Fruit fly (Drosophila melanogaster) Kc167 (cell line): Measurements from ENCODE around the gene TotB.

Experiments used
- Myc ChIP-seq: fragments of >200 bp; optimal IDR thresholded peaks from 2 replicates; lab custom pipeline; 2017; ENCODE audit warnings: missing external identifiers
- h ChIP-seq: fragments of >200 bp; optimal IDR thresholded peaks from 3 replicates; lab custom pipeline; 2018; ENCODE audit warnings: missing external identifiers
- insv ChIP-seq: fragments of >200 bp; optimal IDR thresholded peaks from 3 replicates; lab custom pipeline; 2018; ENCODE audit warnings: missing external identifiers

- TF ChIP-seq h (lab: Kevin White, UChicago) (no peak), insv (lab: Kevin White, UChicago) (no peak), Myc (lab: Kevin White, UChicago) (no peak)
These were observed 39.0 kb upstream of the TotB start for dm6 chr3R:20834770-20835183.
